Fruit fly (Drosophila melanogaster): ENCODE results near the gene CG32373.

- TF ChIP-seq psq (GFP tag; optimal IDR thresholded peaks at IDR 0.05) (no peak), jim (GFP tag; optimal IDR thresholded peaks at IDR 0.05) (no peak), Abd-B (GFP tag; optimal IDR thresholded peaks at IDR 0.05) (no peak), Hr78 (GFP tag; optimal IDR thresholded peaks at IDR 0.05) (no peak)
Observed at dm6 chr3L:7713378-7713777, 63.0 kb downstream of the CG32373 start.

All from whole organism, wandering third instar larva.